Worm (Caenorhabditis elegans): ENCODE measurements around the gene C50E3.12.

The C50E3.12 gene

DNA sequence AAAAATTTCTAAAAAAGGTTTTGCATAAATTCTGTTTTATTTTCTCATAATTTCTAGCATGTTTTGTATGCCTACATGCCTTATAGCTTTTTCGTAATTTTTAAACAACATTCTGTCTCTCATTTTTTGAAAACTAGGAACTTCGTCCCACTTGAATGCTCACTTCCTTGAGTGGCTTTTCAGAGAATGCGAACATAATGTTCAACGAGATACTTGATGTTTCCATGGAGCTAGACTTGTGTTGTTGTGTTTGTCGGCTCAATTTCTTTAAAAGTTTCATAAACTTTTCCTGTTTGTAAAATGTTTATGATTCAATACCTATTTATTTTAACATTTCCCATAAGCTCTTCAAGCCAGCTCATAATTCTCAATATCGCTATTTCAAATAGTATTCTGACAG, 17.0 kb downstream of the C50E3.12 start, which contains the start of gene clec-213:
TSS of gene clec-213 (plus strand) at position 301 of the 400 bp plus-strand sequence.
- no peak for TF ChIP-seq ztf-18 (tag; optimal IDR thresholded peaks at IDR 0.05)
- TF ChIP-seq sptf-2 (GFP tag; optimal IDR thresholded peaks at IDR 0.05), result no peak
- TF ChIP-seq T26A5.8 (tag; optimal IDR thresholded peaks at IDR 0.05), result no peak
- TF ChIP-seq mxl-1 (tag; optimal IDR thresholded peaks at IDR 0.05), result no peak
- no peak for TF ChIP-seq T07F8.4 (tag; optimal IDR thresholded peaks at IDR 0.05)
- TF ChIP-seq rcor-1 (GFP tag; IDR thresholded peaks at IDR 0.05), result no peak
- no peak for TF ChIP-seq efl-1 (GFP tag; optimal IDR thresholded peaks at IDR 0.05)
- no peak for TF ChIP-seq hlh-26 (GFP tag; conservative IDR thresholded peaks at IDR 0.05)
- no peak for TF ChIP-seq akir-1 (GFP tag; optimal IDR thresholded peaks at IDR 0.05)
- no peak for TF ChIP-seq hlh-12 (tag; optimal IDR thresholded peaks at IDR 0.05)
- no peak for TF ChIP-seq nhr-80 (tag; optimal IDR thresholded peaks at IDR 0.05)
- no peak for TF ChIP-seq aptf-3 (GFP tag; IDR thresholded peaks at IDR 0.05)
- no peak for TF ChIP-seq madf-8 (GFP tag; conservative IDR thresholded peaks at IDR 0.05)
- TF ChIP-seq ceh-40 (GFP tag; IDR thresholded peaks at IDR 0.05), result no peak
- no peak for TF ChIP-seq lin-26 (GFP tag; IDR thresholded peaks at IDR 0.05)
- TF ChIP-seq let-526 (GFP tag; IDR thresholded peaks at IDR 0.05), result no peak
- no peak for TF ChIP-seq ceh-100 (GFP tag; IDR thresholded peaks at IDR 0.05)
- no peak for TF ChIP-seq B0261.1 (tag; optimal IDR thresholded peaks at IDR 0.05)
- TF ChIP-seq F22D6.2 (tag; optimal IDR thresholded peaks at IDR 0.05), result no peak
- no peak for TF ChIP-seq lsy-27 (tag; optimal IDR thresholded peaks at IDR 0.05; ENCODE audit: borderline replicate concordance, insufficient read depth)

DNA sequence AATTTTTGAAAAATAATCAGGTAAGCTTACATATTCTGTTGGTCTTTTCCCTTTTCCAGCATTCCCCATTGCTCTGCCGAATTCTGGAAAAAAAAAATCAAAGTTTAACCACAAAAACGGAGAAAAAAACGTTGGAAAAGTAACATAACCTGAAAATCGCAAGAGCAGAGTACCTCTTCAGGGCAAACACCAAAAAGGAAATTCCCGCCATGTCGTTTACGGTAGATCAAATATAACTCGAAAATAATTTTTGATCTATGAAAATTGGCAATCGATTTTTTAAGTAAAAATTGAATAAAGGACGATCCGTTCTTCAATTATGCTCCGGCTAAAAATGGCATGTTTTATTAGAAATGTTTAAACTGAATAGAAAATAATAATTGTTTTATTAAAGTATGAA, 18.5 kb downstream of the C50E3.12 start, which contains the start of gene C50E3.11:
TSS of gene C50E3.11 (minus strand) at position 83 of the 400 bp plus-strand sequence.
- no peak for TF ChIP-seq T26A5.8 (tag; optimal IDR thresholded peaks at IDR 0.05)
- TF ChIP-seq madf-6 (GFP tag; IDR thresholded peaks at IDR 0.05), result peak; percentile 84
- peak; percentile 86 for TF ChIP-seq efl-1 (GFP tag; optimal IDR thresholded peaks at IDR 0.05)
- TF ChIP-seq attf-5 (GFP tag; optimal IDR thresholded peaks at IDR 0.05), result no peak
- peak; percentile 26; the same call in 1 of the 2 replicates for TF ChIP-seq madf-8 (GFP tag; conservative IDR thresholded peaks at IDR 0.05)
- no peak for TF ChIP-seq F49E8.2 (tag; optimal IDR thresholded peaks at IDR 0.05; ENCODE audit: insufficient read depth)
- TF ChIP-seq bed-1 (GFP tag; IDR thresholded peaks at IDR 0.05), result no peak
- no peak for TF ChIP-seq ceh-58 (GFP tag; IDR thresholded peaks at IDR 0.05)
- no peak for TF ChIP-seq T07F8.4 (tag; optimal IDR thresholded peaks at IDR 0.05)
- TF ChIP-seq dpl-1 (GFP tag; optimal IDR thresholded peaks at IDR 0.05), result peak; percentile 28
- TF ChIP-seq ztf-26 (tag; optimal IDR thresholded peaks at IDR 0.05), result no peak

DNA sequence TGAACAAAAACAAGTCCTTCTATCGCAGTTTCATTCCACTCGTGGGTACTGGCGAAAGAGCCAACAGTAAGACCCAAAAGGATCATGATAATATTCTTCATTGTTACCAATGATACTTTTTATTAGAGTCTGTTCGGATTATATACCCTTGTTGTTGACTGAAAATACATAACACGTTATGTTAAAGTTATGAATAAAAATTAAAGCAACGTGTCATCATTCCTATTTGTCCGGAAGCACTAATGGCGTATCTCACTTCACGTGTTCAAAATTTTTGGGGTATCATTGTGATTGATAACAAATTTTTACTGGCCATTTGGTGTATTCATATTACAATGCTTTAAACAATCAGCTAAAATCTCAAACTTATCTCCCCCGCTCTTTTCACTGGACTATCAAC, 20.4 kb downstream of the C50E3.12 start, which contains the start of gene scl-26:
TSS of gene scl-26 (minus strand) at position 101 of the 400 bp plus-strand sequence.
- TF ChIP-seq pbrm-1 (GFP tag; IDR thresholded peaks at IDR 0.05), result no peak
- TF ChIP-seq F10E7.11 (tag; optimal IDR thresholded peaks at IDR 0.05), result no peak
- no peak for TF ChIP-seq F52B5.7 (tag; optimal IDR thresholded peaks at IDR 0.05)
- no peak for TF ChIP-seq ztf-26 (tag; optimal IDR thresholded peaks at IDR 0.05)
- TF ChIP-seq nhr-27 (tag; optimal IDR thresholded peaks at IDR 0.05), result no peak

DNA sequence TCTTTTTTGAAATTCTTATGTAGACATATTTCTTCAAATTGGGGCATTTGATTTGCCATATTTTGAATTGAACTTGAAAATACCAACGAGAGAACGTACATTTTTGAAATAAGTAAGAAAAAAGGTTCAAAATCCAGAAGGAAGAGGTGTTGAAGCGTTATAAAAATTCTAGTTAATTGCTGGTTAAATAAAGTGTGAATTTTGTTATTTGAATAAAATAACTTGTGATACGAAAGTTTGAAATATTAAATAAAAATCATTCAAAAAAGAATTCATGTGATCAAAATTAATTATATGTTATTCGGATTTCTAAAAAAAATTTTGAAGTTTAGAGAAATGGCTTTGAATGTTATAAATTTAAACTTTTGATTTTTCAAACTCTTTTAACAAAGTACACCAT, 21.7 kb downstream of the C50E3.12 start, which contains the start of gene C50E3.9:
TSS of gene C50E3.9 (minus strand) at position 101 of the 400 bp plus-strand sequence.
- no peak for TF ChIP-seq tbx-9 (tag; optimal IDR thresholded peaks at IDR 0.05; ENCODE audit: borderline replicate concordance)
- no peak for TF ChIP-seq nfya-2 (GFP tag; IDR thresholded peaks at IDR 0.05)
- no peak for TF ChIP-seq snpc-1.3 (tag; optimal IDR thresholded peaks at IDR 0.05; ENCODE audit: insufficient read depth)
- no peak for TF ChIP-seq mcd-1 (GFP tag; IDR thresholded peaks at IDR 0.05)
- TF ChIP-seq sdz-38 (tag; optimal IDR thresholded peaks at IDR 0.05), result no peak
- no peak for TF ChIP-seq cebp-1 (GFP tag; IDR thresholded peaks at IDR 0.05)
- no peak for TF ChIP-seq cebp-1 (tag; optimal IDR thresholded peaks at IDR 0.05)
- TF ChIP-seq lin-40 (tag; optimal IDR thresholded peaks at IDR 0.05), result no peak
- no peak for TF ChIP-seq F52B5.7 (tag; optimal IDR thresholded peaks at IDR 0.05)
- no peak for TF ChIP-seq dox-1 (GFP tag; IDR thresholded peaks at IDR 0.05)
- TF ChIP-seq xnd-1 (tag; optimal IDR thresholded peaks at IDR 0.05), result no peak
- no peak for TF ChIP-seq unc-62 (GFP tag; optimal IDR thresholded peaks at IDR 0.05)
- TF ChIP-seq madf-8 (GFP tag; conservative IDR thresholded peaks at IDR 0.05), result no peak
- no peak for TF ChIP-seq bed-1 (GFP tag; IDR thresholded peaks at IDR 0.05)
- TF ChIP-seq ceh-91 (GFP tag; IDR thresholded peaks at IDR 0.05), result no peak
- no peak for TF ChIP-seq ekl-4 (GFP tag; IDR thresholded peaks at IDR 0.05)
- TF ChIP-seq cebp-2 (GFP tag; IDR thresholded peaks at IDR 0.05), result no peak
- TF ChIP-seq F57A8.1 (GFP tag; optimal IDR thresholded peaks at IDR 0.05), result no peak
